Worm (Caenorhabditis elegans): ENCODE data around the gene C40H1.8.

DNA sequence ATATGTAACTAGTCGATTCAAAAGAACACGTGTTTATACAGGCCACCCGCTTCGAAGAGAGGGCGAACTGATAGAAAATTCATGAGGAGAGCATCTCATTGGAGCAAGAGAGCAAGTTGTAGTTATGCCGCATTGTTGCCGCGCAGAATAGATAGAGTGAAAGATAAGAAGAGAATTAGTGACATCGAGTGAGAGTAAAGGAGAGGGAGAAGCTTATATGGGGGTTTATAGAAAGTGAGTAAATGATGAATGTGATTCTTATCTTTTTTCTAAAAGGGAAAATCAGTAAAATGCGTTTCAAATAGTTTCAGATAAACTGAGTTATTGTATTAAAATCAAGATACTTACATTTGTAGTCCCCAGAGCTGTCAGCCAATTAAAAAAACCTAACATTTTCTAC is 44.3 kb upstream of the C40H1.8 start:
- TF ChIP-seq snpc-4 (tag; optimal IDR thresholded peaks at IDR 0.05) = no peak
- TF ChIP-seq peb-1 (tag; optimal IDR thresholded peaks at IDR 0.05) = no peak
- TF ChIP-seq nhr-237 (tag; optimal IDR thresholded peaks at IDR 0.05) = no peak
- no peak for TF ChIP-seq nhr-10 (tag; optimal IDR thresholded peaks at IDR 0.05)

Data from whole organism, L2 larva.